Worm (Caenorhabditis elegans): Measurements from ENCODE around the gene gln-3.

The gln-3 gene

ce11 chrIV:16168702-16169440 is 1.6 kb downstream of the gln-3 start:
- TF ChIP-seq unc-62 (GFP tag; optimal IDR thresholded peaks at IDR 0.05): no peak

- no peak for TF ChIP-seq unc-62 (GFP tag; optimal IDR thresholded peaks at IDR 0.05)
These were observed 2.5 kb downstream of the gln-3 start for ce11 chrIV:16167941-16168340.

- TF ChIP-seq unc-62 (GFP tag; optimal IDR thresholded peaks at IDR 0.05): no peak
These were observed 23.4 kb downstream of the gln-3 start, which contains the start of gene Y105C5B.25 for ce11 chrIV:16147055-16147454. Gene Y105C5B.25, minus strand, starts transcription at chrIV:16147155.

ce11 chrIV:16146063-16146462 is 24.4 kb downstream of the gln-3 start:
- no peak for TF ChIP-seq unc-62 (GFP tag; optimal IDR thresholded peaks at IDR 0.05)

ce11 chrIV:16138765-16139164 is 31.7 kb downstream of the gln-3 start:
- no peak for TF ChIP-seq unc-62 (GFP tag; optimal IDR thresholded peaks at IDR 0.05)

ce11 chrIV:16133776-16134175 is 36.7 kb downstream of the gln-3 start:
- TF ChIP-seq unc-62 (GFP tag; optimal IDR thresholded peaks at IDR 0.05): no peak

ce11 chrIV:16132164-16132563 is 38.3 kb downstream of the gln-3 start, which contains the start of gene hlh-32:
Gene hlh-32, plus strand, starts transcription at chrIV:16132464.
- TF ChIP-seq unc-62 (GFP tag; optimal IDR thresholded peaks at IDR 0.05): no peak

- TF ChIP-seq unc-62 (GFP tag; optimal IDR thresholded peaks at IDR 0.05): no peak
These were observed 44.7 kb downstream of the gln-3 start for ce11 chrIV:16125777-16126176.

ce11 chrIV:16119577-16119976 is 50.9 kb downstream of the gln-3 start:
- no peak for TF ChIP-seq unc-62 (GFP tag; optimal IDR thresholded peaks at IDR 0.05)

All from whole organism, dauer.